Worm (Caenorhabditis elegans) whole organism, L4 larva: ENCODE data around the gene chil-16.
A peak's percentile ranks its signal among the peaks of the same experiment; 100 is the strongest.

ENCODE experiments used
- D1046.2 ChIP-seq: fragments of 200-800 bp; sonication (Bioruptor generic); IDR thresholded peaks from 2 replicates; pipeline ENCODE4 v1.3.6; 2022; ENCODE audit warnings: missing genetic modification characterization, missing compliant biosample characterization
- F10B5.3 ChIP-seq: sonication (generic microtip); optimal IDR thresholded peaks from 2 replicates; lab custom pipeline; 2016; ENCODE audit warnings: mild to moderate bottlenecking, missing genetic modification characterization, missing compliant biosample characterization
- F44E2.7 ChIP-seq: fragments of 200-800 bp; sonication (Bioruptor generic); IDR thresholded peaks from 2 replicates; pipeline ENCODE4 v2.1.2; 2022; ENCODE audit warnings: missing genetic modification characterization, missing compliant biosample characterization
- F49E8.2 ChIP-seq: sonication (generic microtip); optimal IDR thresholded peaks from 2 replicates; lab custom pipeline; 2016; ENCODE audit warnings: missing compliant biosample characterization, mild to moderate bottlenecking, missing genetic modification characterization, borderline replicate concordance
- T20F7.1 ChIP-seq: fragments of 200-800 bp; sonication (Bioruptor generic); optimal IDR thresholded peaks from 2 replicates; lab custom pipeline; 2018; ENCODE audit warnings: mild to moderate bottlenecking, missing genetic modification characterization, missing compliant biosample characterization
- Y5F2A.4 ChIP-seq: fragments of 200-800 bp; sonication (Bioruptor generic); optimal IDR thresholded peaks from 2 replicates; lab custom pipeline; 2018; ENCODE audit warnings: mild to moderate bottlenecking, missing genetic modification characterization, missing compliant biosample characterization
- ZK546.5 ChIP-seq, 2 experiments: sonication (generic microtip); optimal IDR thresholded peaks; 2 replicates each; lab custom pipeline; 2017; ENCODE audit warnings: missing biosample characterization in 2 of 2, missing genetic modification characterization in 2 of 2
- arid-1 ChIP-seq: fragments of 200-800 bp; sonication (Bioruptor generic); conservative IDR thresholded peaks from 2 replicates; pipeline ENCODE4 v1.3.6; 2022; ENCODE audit warnings: missing genetic modification reagents, missing genetic modification characterization, missing compliant biosample characterization
- attf-4 ChIP-seq: sonication (generic microtip); optimal IDR thresholded peaks from 3 replicates; lab custom pipeline; 2017; ENCODE audit warnings: missing biosample characterization, missing genetic modification characterization
- ceh-20 ChIP-seq: fragments of 200-800 bp; sonication (Bioruptor generic); IDR thresholded peaks from 2 replicates; pipeline ENCODE4 v1.3.6; 2022; ENCODE audit warnings: missing genetic modification reagents, missing genetic modification characterization, missing compliant biosample characterization
- ceh-28 ChIP-seq: fragments of 150-350 bp; optimal IDR thresholded peaks from 2 replicates; lab custom pipeline; 2014; ENCODE audit warnings: missing biosample characterization, missing genetic modification reagents, missing genetic modification characterization
- ces-1 ChIP-seq: fragments of 150-350 bp; sonication (generic microtip); optimal IDR thresholded peaks from 4 replicates; lab custom pipeline; 2014; ENCODE audit warnings: missing biosample characterization, missing genetic modification reagents, missing genetic modification characterization
- cey-2 ChIP-seq: sonication (generic microtip); optimal IDR thresholded peaks from 3 replicates; lab custom pipeline; 2017; ENCODE audit warnings: missing genetic modification characterization, mild to moderate bottlenecking, missing compliant biosample characterization, antibody characterized with exemption, borderline replicate concordance; ENCODE audit not compliant: insufficient read depth
- ctbp-1 ChIP-seq: fragments of 200-800 bp; sonication (Bioruptor generic); IDR thresholded peaks from 2 replicates; pipeline ENCODE4 v1.3.6; 2022; ENCODE audit warnings: missing genetic modification reagents, missing genetic modification characterization, missing compliant biosample characterization
- daf-8 ChIP-seq: fragments of 200-800 bp; sonication (Bioruptor generic); IDR thresholded peaks from 2 replicates; pipeline ENCODE4 v1.3.6; 2022; ENCODE audit warnings: missing genetic modification characterization, missing compliant biosample characterization
- dmd-9 ChIP-seq: fragments of 200-800 bp; sonication (Bioruptor generic); IDR thresholded peaks from 2 replicates; pipeline ENCODE4 v1.3.6; 2022; ENCODE audit warnings: missing genetic modification reagents, missing genetic modification characterization, missing compliant biosample characterization
- dpl-1 ChIP-seq: fragments of 150-350 bp; optimal IDR thresholded peaks from 2 replicates; lab custom pipeline; 2014; ENCODE audit warnings: missing biosample characterization, missing genetic modification reagents, missing genetic modification characterization
- duxl-1 ChIP-seq: sonication (generic microtip); optimal IDR thresholded peaks from 2 replicates; lab custom pipeline; 2016; ENCODE audit warnings: mild to moderate bottlenecking, missing genetic modification characterization, moderate library complexity, missing compliant biosample characterization; ENCODE audit not compliant: poor library complexity
- dve-1 ChIP-seq: sonication (generic microtip); optimal IDR thresholded peaks from 2 replicates; lab custom pipeline; 2017; ENCODE audit warnings: antibody characterized with exemption, mild to moderate bottlenecking, missing genetic modification characterization, missing compliant biosample characterization; ENCODE audit not compliant: insufficient read depth
- egl-27 ChIP-seq: sonication (generic microtip); optimal IDR thresholded peaks from 3 replicates; lab custom pipeline; 2017; ENCODE audit warnings: missing biosample characterization, missing genetic modification reagents, missing genetic modification characterization
- egl-43 ChIP-seq: fragments of 200-800 bp; sonication (Bioruptor generic); IDR thresholded peaks from 2 replicates; pipeline ENCODE4 v1.3.6; 2022; ENCODE audit warnings: missing genetic modification reagents, missing genetic modification characterization, missing compliant biosample characterization
- fkh-10 ChIP-seq: fragments of 150-350 bp; optimal IDR thresholded peaks from 2 replicates; lab custom pipeline; 2014; ENCODE audit warnings: missing biosample characterization, missing genetic modification reagents, missing genetic modification characterization
- gei-8 ChIP-seq: fragments of 200-800 bp; sonication (Bioruptor generic); optimal IDR thresholded peaks from 2 replicates; lab custom pipeline; 2018; ENCODE audit warnings: mild to moderate bottlenecking, missing genetic modification characterization, missing compliant biosample characterization
- hlh-11 ChIP-seq: fragments of 200-800 bp; sonication (Bioruptor generic); optimal IDR thresholded peaks from 2 replicates; lab custom pipeline; 2018; ENCODE audit warnings: mild to moderate bottlenecking, missing genetic modification characterization, missing compliant biosample characterization
- hmg-1.1 ChIP-seq: fragments of 200-800 bp; sonication (Bioruptor generic); IDR thresholded peaks from 2 replicates; pipeline ENCODE4 v1.3.6; 2022; ENCODE audit warnings: missing genetic modification reagents, missing genetic modification characterization, missing compliant biosample characterization
- lin-13 ChIP-seq: fragments of 150-350 bp; optimal IDR thresholded peaks from 2 replicates; lab custom pipeline; 2014; ENCODE audit warnings: missing biosample characterization, missing genetic modification reagents, missing genetic modification characterization
- lin-29 ChIP-seq: fragments of 200-800 bp; sonication (Bioruptor generic); IDR thresholded peaks from 2 replicates; pipeline ENCODE4 v1.3.6; 2022; ENCODE audit warnings: missing genetic modification reagents, missing genetic modification characterization, missing compliant biosample characterization
- lir-3 ChIP-seq: sonication (generic microtip); optimal IDR thresholded peaks from 2 replicates; lab custom pipeline; 2016; ENCODE audit warnings: mild to moderate bottlenecking, missing genetic modification characterization, missing compliant biosample characterization
- madf-5 ChIP-seq, 2 experiments: fragments of 200-800 bp; sonication (Bioruptor generic); IDR thresholded peaks; 2 replicates each; pipeline ENCODE4 v1.3.6; 2022; ENCODE audit warnings: missing compliant biosample characterization in 2 of 2, missing genetic modification characterization in 2 of 2
- madf-9 ChIP-seq: fragments of 200-800 bp; sonication (Bioruptor generic); conservative IDR thresholded peaks from 2 replicates; pipeline ENCODE4 v1.3.6; 2022; ENCODE audit warnings: missing genetic modification reagents, missing genetic modification characterization, missing compliant biosample characterization
- mdt-29 ChIP-seq: fragments of 200-800 bp; sonication (Bioruptor generic); IDR thresholded peaks from 2 replicates; pipeline ENCODE4 v1.3.6; 2022; ENCODE audit warnings: missing genetic modification reagents, missing genetic modification characterization, missing compliant biosample characterization
- mep-1 ChIP-seq: fragments of 150-350 bp; sonication (generic microtip); optimal IDR thresholded peaks from 3 replicates; lab custom pipeline; 2014; ENCODE audit warnings: missing biosample characterization, missing genetic modification characterization
- mes-2 ChIP-seq: sonication (generic microtip); optimal IDR thresholded peaks from 2 replicates; lab custom pipeline; 2016; ENCODE audit warnings: missing genotype, mild to moderate bottlenecking, missing genetic modification characterization, missing compliant biosample characterization; ENCODE audit not compliant: poor library complexity, severe bottlenecking
- mxl-2 ChIP-seq: fragments of 200-800 bp; sonication (Bioruptor generic); conservative IDR thresholded peaks from 2 replicates; pipeline ENCODE4 v1.3.6; 2022; ENCODE audit warnings: missing genetic modification reagents, missing genetic modification characterization, missing compliant biosample characterization
- mxl-3 ChIP-seq: fragments of 200-800 bp; sonication (Bioruptor generic); optimal IDR thresholded peaks from 2 replicates; lab custom pipeline; 2018; ENCODE audit warnings: mild to moderate bottlenecking, missing genetic modification characterization, missing compliant biosample characterization
- nhr-10 ChIP-seq: fragments of 150-350 bp; optimal IDR thresholded peaks from 2 replicates; lab custom pipeline; 2014; ENCODE audit warnings: missing biosample characterization, missing genetic modification characterization
- nhr-111 ChIP-seq: fragments of 200-800 bp; sonication (Bioruptor generic); optimal IDR thresholded peaks from 2 replicates; lab custom pipeline; 2018; ENCODE audit warnings: mild to moderate bottlenecking, missing genetic modification characterization, missing compliant biosample characterization
- nhr-237 ChIP-seq: sonication (generic microtip); optimal IDR thresholded peaks from 2 replicates; lab custom pipeline; 2017; ENCODE audit warnings: missing biosample characterization, missing genetic modification characterization
- nhr-25 ChIP-seq: sonication (generic microtip); optimal IDR thresholded peaks from 2 replicates; lab custom pipeline; 2017; ENCODE audit warnings: missing genetic modification characterization, mild to moderate bottlenecking, missing compliant biosample characterization, antibody characterized with exemption, moderate library complexity, borderline replicate concordance; ENCODE audit not compliant: insufficient read depth
- nhr-42 ChIP-seq: fragments of 200-800 bp; sonication (Bioruptor generic); IDR thresholded peaks from 2 replicates; pipeline ENCODE4 v1.3.6; 2022; ENCODE audit warnings: missing genetic modification characterization, missing compliant biosample characterization
- nhr-48 ChIP-seq: sonication (generic microtip); optimal IDR thresholded peaks from 2 replicates; lab custom pipeline; 2016; ENCODE audit warnings: mild to moderate bottlenecking, missing genetic modification characterization, missing compliant biosample characterization
- nhr-6 ChIP-seq: fragments of 150-350 bp; optimal IDR thresholded peaks from 2 replicates; lab custom pipeline; 2014; ENCODE audit warnings: missing biosample characterization, missing genetic modification characterization
- nhr-77 ChIP-seq: fragments of 150-350 bp; optimal IDR thresholded peaks from 2 replicates; lab custom pipeline; 2014; ENCODE audit warnings: missing biosample characterization, missing genetic modification characterization
- pha-4 ChIP-seq, 2 experiments: fragments of 150-350 bp in 1 of 2; fragments of 200-800 bp in 1 of 2; sonication (Bioruptor generic) in 1 of 2; IDR thresholded peaks in 1 of 2; optimal IDR thresholded peaks in 1 of 2; 2 replicates each; pipeline versions ENCODE4 v1.3.6 to Lab custom; 2014 to 2022; ENCODE audit warnings: missing genetic modification characterization in 2 of 2, missing genetic modification reagents in 2 of 2, missing biosample characterization in 1 of 2, missing compliant biosample characterization in 1 of 2
- rbr-2 ChIP-seq: sonication (generic microtip); optimal IDR thresholded peaks from 2 replicates; lab custom pipeline; 2016; ENCODE audit warnings: missing genotype, missing genetic modification characterization, missing compliant biosample characterization
- sdz-12 ChIP-seq: fragments of 200-800 bp; sonication (Bioruptor generic); optimal IDR thresholded peaks from 2 replicates; lab custom pipeline; 2018; ENCODE audit warnings: mild to moderate bottlenecking, missing genetic modification characterization, missing compliant biosample characterization
- zfp-3 ChIP-seq: fragments of 200-800 bp; sonication (Bioruptor generic); conservative IDR thresholded peaks from 2 replicates; pipeline ENCODE4 v1.3.6; 2022; ENCODE audit warnings: missing genetic modification reagents, missing genetic modification characterization, missing compliant biosample characterization
- zip-11 ChIP-seq: fragments of 200-800 bp; sonication (Bioruptor generic); IDR thresholded peaks from 2 replicates; pipeline ENCODE4 v1.3.6; 2022; ENCODE audit warnings: missing genetic modification characterization, missing compliant biosample characterization

The chil-16 gene

DNA sequence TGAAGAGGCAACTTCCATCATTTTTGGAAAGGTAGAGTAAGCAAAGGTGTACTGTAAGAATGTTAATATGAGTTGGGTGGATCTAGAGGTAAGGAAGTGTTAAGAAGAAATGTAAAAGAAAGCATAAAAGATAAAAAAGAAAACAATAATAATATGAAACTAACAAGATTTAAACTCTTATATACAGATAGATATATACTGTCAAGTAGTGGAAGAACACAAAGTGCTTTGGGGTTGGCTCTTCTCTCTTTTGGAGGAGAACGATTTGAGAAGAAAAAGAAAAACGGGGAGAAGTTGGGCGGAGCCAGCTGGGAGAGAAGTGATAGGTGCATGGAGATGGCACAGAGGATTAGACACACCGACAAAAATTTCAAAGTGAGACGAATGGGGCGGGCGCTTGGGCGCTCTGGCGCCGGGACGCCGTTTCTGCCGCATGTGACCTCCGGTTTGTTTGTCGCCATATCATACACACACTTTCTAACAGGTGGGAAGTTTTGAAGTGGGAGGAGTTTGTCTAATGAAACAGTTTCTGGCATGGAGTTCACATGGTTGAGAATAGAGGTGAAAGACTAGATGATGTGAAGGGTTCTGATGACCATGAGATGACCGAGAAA, 45.7 kb upstream of the chil-16 start, which contains the start of gene T19H5.4 (continued):
- TF ChIP-seq sdz-12 (GFP tag; lab: Kevin White, UChicago), result no peak
- TF ChIP-seq daf-8 (GFP tag; lab: Robert Waterston, UW), result no peak
- no peak for TF ChIP-seq nhr-25 (tag; lab: Kevin White, UChicago)
- TF ChIP-seq dpl-1 (GFP tag; lab: Kevin White, UChicago), result no peak
- TF ChIP-seq nhr-111 (GFP tag; lab: Kevin White, UChicago), result no peak
- TF ChIP-seq lin-13 (GFP tag; lab: Kevin White, UChicago), result peak; percentile 16
- no peak for TF ChIP-seq lir-3 (tag; lab: Kevin White, UChicago)
- peak; percentile 48 for TF ChIP-seq mes-2 (tag; lab: Kevin White, UChicago)
- TF ChIP-seq mep-1, result peak; percentile 67
- peak; percentile 44; the same call in 1 of the 2 replicates for TF ChIP-seq zfp-3 (GFP tag; lab: Robert Waterston, UW)
- peak; percentile 96 for TF ChIP-seq mxl-3 (GFP tag; lab: Kevin White, UChicago)
- TF ChIP-seq zip-11 (GFP tag; lab: Robert Waterston, UW), result no peak
- no peak for TF ChIP-seq dmd-9 (GFP tag; lab: Robert Waterston, UW)
- TF ChIP-seq nhr-237 (tag; lab: Kevin White, UChicago), result no peak
- TF ChIP-seq attf-4 (tag; lab: Kevin White, UChicago), result no peak
- TF ChIP-seq hmg-1.1 (GFP tag; lab: Robert Waterston, UW), result peak; percentile 75; the same call in 1 of the 2 replicates
- 0 out of 2 replicates have a peak, but pooled peaks have one; percentile 50 for TF ChIP-seq pha-4 (GFP tag; IDR thresholded peaks at IDR 0.05; lab: Robert Waterston, UW)
- TF ChIP-seq pha-4 (tag; optimal IDR thresholded peaks at IDR 0.05; lab: Kevin White, UChicago), result no peak
- TF ChIP-seq cey-2 (tag; lab: Kevin White, UChicago), result no peak
- TF ChIP-seq egl-43, result 0 out of 2 replicates have a peak, but pooled peaks have one; percentile 19
- peak; percentile 42 for TF ChIP-seq gei-8 (GFP tag; lab: Kevin White, UChicago)
- TF ChIP-seq hlh-11 (tag; lab: Kevin White, UChicago), result peak; percentile 96
- peak; percentile 38; the same call in 1 of the 2 replicates for TF ChIP-seq madf-9 (GFP tag; lab: Robert Waterston, UW)
- peak; percentile 71; the same call in 1 of the 2 replicates for TF ChIP-seq mdt-29 (GFP tag; lab: Robert Waterston, UW)
- no peak for TF ChIP-seq F10B5.3 (tag; lab: Kevin White, UChicago)
- no peak for TF ChIP-seq F49E8.2 (tag; lab: Kevin White, UChicago)
- TF ChIP-seq mxl-2 (GFP tag; lab: Robert Waterston, UW), result no peak
- TF ChIP-seq nhr-10, result no peak
- TF ChIP-seq Y5F2A.4 (GFP tag; lab: Kevin White, UChicago), result no peak
- no peak for TF ChIP-seq fkh-10 (GFP tag; lab: Kevin White, UChicago)
- TF ChIP-seq ZK546.5 (tag; optimal IDR thresholded peaks at IDR 0.05; lab: Kevin White, UChicago), result no peak
- TF ChIP-seq lin-29 (GFP tag; lab: Robert Waterston, UW), result no peak
- no peak for TF ChIP-seq nhr-42 (GFP tag; lab: Robert Waterston, UW)
- TF ChIP-seq duxl-1 (tag; lab: Kevin White, UChicago), result peak; percentile 24
- TF ChIP-seq egl-27 (tag; lab: Kevin White, UChicago), result no peak
- no peak for TF ChIP-seq T20F7.1 (GFP tag; lab: Kevin White, UChicago)
- peak; percentile 79 for TF ChIP-seq dve-1
- peak; percentile 52; the same call in 1 of the 2 replicates for TF ChIP-seq ctbp-1 (GFP tag; lab: Robert Waterston, UW)
- TF ChIP-seq ces-1 (GFP tag; lab: Kevin White, UChicago), result no peak
- peak; percentile 65; the same call in 1 of the 2 replicates for TF ChIP-seq ceh-20 (GFP tag; lab: Robert Waterston, UW)
- TF ChIP-seq ceh-28 (tag; lab: Kevin White, UChicago), result no peak
- TF ChIP-seq nhr-48 (tag; lab: Kevin White, UChicago), result peak; percentile 76
- no peak for TF ChIP-seq arid-1 (GFP tag; lab: Robert Waterston, UW)
- no peak for TF ChIP-seq nhr-6
- TF ChIP-seq rbr-2 (tag; lab: Kevin White, UChicago), result peak; percentile 40
- TF ChIP-seq D1046.2 (GFP tag; lab: Robert Waterston, UW), result no peak
- no peak for TF ChIP-seq madf-5 (GFP tag; IDR thresholded peaks at IDR 0.05; lab: Robert Waterston, UW)
- peak; percentile 12 for TF ChIP-seq nhr-77 (tag; lab: Kevin White, UChicago)
- TF ChIP-seq F44E2.7, result no peak
